Worm (Caenorhabditis elegans): ENCODE measurements around the gene lron-1.
A peak's percentile ranks its signal among the peaks of the same experiment; 100 is the strongest.
"Not testable (repeated sequence)": the region's sequence is repeated elsewhere in the genome, so short reads cannot be mapped to it uniquely, and the experiment has no call there.

lron-1 gene

DNA sequence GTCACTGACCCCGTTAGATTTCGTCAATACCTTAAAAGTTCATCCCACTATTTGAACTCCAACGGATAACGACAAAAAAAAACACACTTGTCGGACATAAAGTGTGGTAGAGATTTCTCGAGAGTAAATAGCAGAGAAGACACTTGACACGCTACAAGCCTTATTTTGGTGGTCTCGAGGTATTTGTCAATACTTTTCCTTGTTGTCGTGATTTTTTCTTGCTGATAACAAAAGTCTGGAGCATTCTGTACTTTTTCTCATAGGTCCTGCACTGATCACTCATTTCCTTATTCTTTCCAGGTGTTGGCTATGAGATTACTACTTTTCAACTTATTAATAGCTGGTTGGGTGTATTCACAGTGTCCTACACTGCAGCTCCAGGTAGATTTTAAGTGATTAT lies at the start of gene lron-1:
Gene lron-1, plus strand, starts transcription at position 301 of the 400 bp plus-strand sequence.
- TF ChIP-seq pha-4 (tag; optimal IDR thresholded peaks at IDR 0.05), result no peak
- no peak for TF ChIP-seq elt-2 (tag; optimal IDR thresholded peaks at IDR 0.05)
- no peak for TF ChIP-seq lim-6 (tag; optimal IDR thresholded peaks at IDR 0.05)
- TF ChIP-seq hlh-13 (GFP tag; optimal IDR thresholded peaks at IDR 0.05), result no peak
- no peak for TF ChIP-seq ref-2 (tag; optimal IDR thresholded peaks at IDR 0.05)
- no peak for TF ChIP-seq sox-4 (tag; optimal IDR thresholded peaks at IDR 0.05)
- no peak for TF ChIP-seq ahr-1 (tag; optimal IDR thresholded peaks at IDR 0.05)
- no peak for TF ChIP-seq K02D7.2 (tag; optimal IDR thresholded peaks at IDR 0.05)
- no peak for TF ChIP-seq ceh-24 (tag; optimal IDR thresholded peaks at IDR 0.05)
- no peak for TF ChIP-seq pag-3 (tag; optimal IDR thresholded peaks at IDR 0.05; ENCODE audit: borderline replicate concordance)
- no peak for TF ChIP-seq unc-86 (tag; optimal IDR thresholded peaks at IDR 0.05)
- no peak for TF ChIP-seq sox-2 (GFP tag; IDR thresholded peaks at IDR 0.05)
- no peak for TF ChIP-seq odd-2 (tag; optimal IDR thresholded peaks at IDR 0.05)
- no peak for TF ChIP-seq hlh-8 (tag; optimal IDR thresholded peaks at IDR 0.05)
- TF ChIP-seq F13H6.1 (tag; optimal IDR thresholded peaks at IDR 0.05), result no peak
- TF ChIP-seq tbx-2 (tag; optimal IDR thresholded peaks at IDR 0.05), result no peak

DNA sequence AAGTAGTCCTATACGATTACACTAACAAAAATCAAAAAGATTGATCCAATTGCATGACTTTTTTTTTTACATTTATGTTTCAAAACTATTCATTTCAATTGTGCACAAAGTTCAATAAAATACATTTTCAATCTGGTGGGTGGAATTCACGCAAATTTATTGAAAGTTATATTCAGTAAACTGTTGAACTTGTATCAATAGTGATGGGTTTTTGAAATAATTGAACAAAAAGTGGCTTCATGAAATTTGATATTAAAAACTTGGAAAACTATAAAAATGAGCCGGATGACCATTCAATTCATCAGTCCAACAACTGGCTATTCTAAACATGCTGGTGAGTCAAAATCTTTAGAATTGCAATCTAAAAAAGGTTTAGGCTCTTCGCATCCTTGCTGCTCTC lies 49.2 kb upstream of the lron-1 start, which contains the start of gene nspc-16:
Gene nspc-16, plus strand, starts transcription at position 301 of the 400 bp plus-strand sequence.
- TF ChIP-seq syd-9 (tag; optimal IDR thresholded peaks at IDR 0.05) (no peak), K02D7.2 (tag; optimal IDR thresholded peaks at IDR 0.05) (no peak), dmd-4 (tag; optimal IDR thresholded peaks at IDR 0.05; ENCODE audit: borderline replicate concordance) (no peak), elt-2 (tag; optimal IDR thresholded peaks at IDR 0.05) (no peak), hlh-8 (tag; optimal IDR thresholded peaks at IDR 0.05) (no peak), lim-6 (tag; optimal IDR thresholded peaks at IDR 0.05) (no peak), hlh-6 (tag; optimal IDR thresholded peaks at IDR 0.05) (no peak), ceh-24 (tag; optimal IDR thresholded peaks at IDR 0.05) (no peak), ama-1 (optimal IDR thresholded peaks at IDR 0.05) (no peak), dve-1 (tag; optimal IDR thresholded peaks at IDR 0.05) (no peak), pha-2 (tag; optimal IDR thresholded peaks at IDR 0.05) (no peak), ttx-3 (tag; optimal IDR thresholded peaks at IDR 0.05) (no peak), rnt-1 (tag; optimal IDR thresholded peaks at IDR 0.05) (no peak), T23F11.4 (GFP tag; optimal IDR thresholded peaks at IDR 0.05) (no peak), pat-9 (tag; optimal IDR thresholded peaks at IDR 0.05) (no peak)

DNA sequence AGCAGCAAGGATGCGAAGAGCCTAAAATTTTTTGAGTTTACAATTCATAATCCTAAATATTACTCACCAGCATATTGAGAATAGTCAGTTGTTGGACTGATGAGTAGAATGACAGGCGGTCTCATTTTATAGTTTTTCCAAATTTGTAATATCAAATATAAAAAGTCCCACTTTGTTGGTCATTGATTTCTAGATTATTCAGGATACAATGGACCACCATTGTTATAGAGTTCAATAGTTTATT lies 47.5 kb upstream of the lron-1 start, which contains the start of gene nspc-17:
Gene nspc-17, minus strand, starts transcription at position 101 of the 244 bp plus-strand sequence.
- TF ChIP-seq hlh-30 (tag; optimal IDR thresholded peaks at IDR 0.05; ENCODE audit: insufficient read depth); tbx-2 (tag; optimal IDR thresholded peaks at IDR 0.05); Y22D7AL.16 (tag; optimal IDR thresholded peaks at IDR 0.05): not testable (repeated sequence)

ce11 chrX:14525325-14526305 lies 46.9 kb upstream of the lron-1 start:
- TF ChIP-seq unc-55 (GFP tag; optimal IDR thresholded peaks at IDR 0.05) (peak; percentile 94), elt-2 (tag; optimal IDR thresholded peaks at IDR 0.05) (peak; percentile 82), rnt-1 (tag; optimal IDR thresholded peaks at IDR 0.05) (peak; percentile 90), C08G9.2 (tag; optimal IDR thresholded peaks at IDR 0.05) (peak; percentile 68), tbx-7 (tag; optimal IDR thresholded peaks at IDR 0.05) (peak; percentile 56), ceh-22 (tag; optimal IDR thresholded peaks at IDR 0.05) (peak; percentile 78), zip-5 (tag; optimal IDR thresholded peaks at IDR 0.05) (peak; percentile 31), hlh-6 (tag; optimal IDR thresholded peaks at IDR 0.05) (no peak), hlh-15 (tag; optimal IDR thresholded peaks at IDR 0.05) (peak; percentile 13), tbx-2 (tag; optimal IDR thresholded peaks at IDR 0.05) (peak; percentile 96), ceh-6 (GFP tag; optimal IDR thresholded peaks at IDR 0.05) (peak; percentile 61), hlh-8 (tag; optimal IDR thresholded peaks at IDR 0.05) (peak; percentile 45), hlh-13 (GFP tag; optimal IDR thresholded peaks at IDR 0.05) (no peak), ceh-14 (tag; optimal IDR thresholded peaks at IDR 0.05) (peak; percentile 87), ceh-18 (tag; optimal IDR thresholded peaks at IDR 0.05) (peak; percentile 98), unc-3 (GFP tag; conservative IDR thresholded peaks at IDR 0.05) (0 out of 2 replicates have a peak, but pooled peaks have one; percentile 53), unc-3 (tag; optimal IDR thresholded peaks at IDR 0.05) (peak; percentile 64), nhr-232 (tag; optimal IDR thresholded peaks at IDR 0.05) (no peak), pha-4 (tag; optimal IDR thresholded peaks at IDR 0.05) (no peak), pha-2 (tag; optimal IDR thresholded peaks at IDR 0.05) (peak; percentile 68), ets-4 (tag; optimal IDR thresholded peaks at IDR 0.05) (peak; percentile 75), elt-4 (tag; optimal IDR thresholded peaks at IDR 0.05) (no peak), nhr-11 (tag; optimal IDR thresholded peaks at IDR 0.05) (peak; percentile 98), ceh-19 (GFP tag; optimal IDR thresholded peaks at IDR 0.05) (peak; percentile 40), npax-4 (tag; optimal IDR thresholded peaks at IDR 0.05) (no peak)

Measured in whole organism, late embryonic.